Worm (Caenorhabditis elegans) whole organism, young adult: ENCODE data around the gene ppat-1.

ENCODE experiments used
- D2030.7 ChIP-seq: fragments of 200-800 bp; sonication (Bioruptor generic); IDR thresholded peaks from 2 replicates; pipeline ENCODE4 v1.3.6; 2022; ENCODE audit warnings: missing genetic modification reagents, missing genetic modification characterization, missing compliant biosample characterization
- F49E8.2 ChIP-seq: sonication (generic microtip); optimal IDR thresholded peaks from 3 replicates; lab custom pipeline; 2017; ENCODE audit warnings: missing genetic modification characterization, mild to moderate bottlenecking, missing compliant biosample characterization, antibody characterized with exemption, moderate library complexity; ENCODE audit not compliant: insufficient read depth
- F57A8.1 ChIP-seq: fragments of 200-800 bp; sonication (Bioruptor generic); optimal IDR thresholded peaks from 2 replicates; lab custom pipeline; 2018; ENCODE audit warnings: mild to moderate bottlenecking, missing genetic modification characterization, moderate library complexity, missing compliant biosample characterization
- Y67H2A.10 ChIP-seq: fragments of 200-800 bp; sonication (Bioruptor generic); conservative IDR thresholded peaks from 2 replicates; pipeline ENCODE4 v1.3.6; 2022; ENCODE audit warnings: missing genetic modification reagents, missing genetic modification characterization, missing compliant biosample characterization
- Y95B8A.8 ChIP-seq: fragments of 200-800 bp; sonication (Bioruptor generic); IDR thresholded peaks from 2 replicates; pipeline ENCODE4 v1.3.6; 2022; ENCODE audit warnings: missing genetic modification reagents, missing genetic modification characterization, missing compliant biosample characterization
- ama-1 ChIP-seq, 3 experiments: fragments of 150-350 bp in 1 of 3; sonication (generic microtip) in 2 of 3; optimal IDR thresholded peaks; 2 replicates each; lab custom pipeline; 2014 to 2018; ENCODE audit warnings: missing biosample characterization in 2 of 3, missing genetic modification characterization in 2 of 3, missing genetic modification reagents in 2 of 3
- ccch-3 ChIP-seq: fragments of 200-800 bp; sonication (Bioruptor generic); optimal IDR thresholded peaks from 2 replicates; lab custom pipeline; 2018; ENCODE audit warnings: mild to moderate bottlenecking, missing genetic modification characterization, missing compliant biosample characterization
- hrde-1 ChIP-seq: sonication (generic microtip); optimal IDR thresholded peaks from 2 replicates; lab custom pipeline; 2016; ENCODE audit warnings: missing genetic modification characterization, mild to moderate bottlenecking, missing compliant biosample characterization, moderate library complexity, missing genotype, missing genetic modification reagents, borderline replicate concordance
- madf-8 ChIP-seq: fragments of 200-800 bp; sonication (Bioruptor generic); conservative IDR thresholded peaks from 2 replicates; pipeline ENCODE4 v1.3.6; 2022; ENCODE audit warnings: missing genetic modification reagents, missing genetic modification characterization, missing compliant biosample characterization

DNA sequence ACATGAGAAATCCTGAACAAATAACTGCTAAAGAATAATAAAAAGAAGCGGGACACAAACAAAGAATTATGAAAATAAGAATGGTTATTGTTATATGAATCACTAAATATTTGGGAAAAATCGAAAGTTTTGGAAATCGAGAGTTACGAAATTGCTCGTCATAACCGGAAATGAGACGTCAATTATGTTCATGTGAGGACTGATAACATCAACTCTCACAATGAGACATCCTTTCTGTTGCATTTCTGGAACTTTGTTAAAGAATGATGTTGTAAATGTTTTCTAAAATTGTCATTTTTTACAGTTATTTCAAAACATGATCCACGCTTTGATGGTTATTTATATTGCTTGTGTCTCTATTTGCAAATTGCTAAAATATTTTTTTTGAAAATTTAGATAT, 41.2 kb upstream of the ppat-1 start, which contains the start of gene T23F11.6:
- TF ChIP-seq ccch-3 (GFP tag; lab: Kevin White, UChicago): no peak
- TF ChIP-seq F49E8.2 (tag; lab: Kevin White, UChicago): no peak
- TF ChIP-seq ama-1 (optimal IDR thresholded peaks at IDR 0.05; lab: Kevin White, UChicago): no peak
- no peak for TF ChIP-seq ama-1 (GFP tag; optimal IDR thresholded peaks at IDR 0.05; lab: Kevin White, UChicago)
- TF ChIP-seq madf-8 (GFP tag; lab: Robert Waterston, UW): no peak
- TF ChIP-seq Y95B8A.8 (GFP tag; lab: Robert Waterston, UW): no peak
- no peak for TF ChIP-seq F57A8.1 (GFP tag; lab: Kevin White, UChicago)
- no peak for TF ChIP-seq Y67H2A.10
- TF ChIP-seq D2030.7 (GFP tag; lab: Robert Waterston, UW): no peak
- TF ChIP-seq hrde-1: no peak
